Worm (Caenorhabditis elegans): Measurements from ENCODE around the gene blos-4.

- TF ChIP-seq ceh-90 (tag; optimal IDR thresholded peaks at IDR 0.05) (no peak), lin-13 (GFP tag; optimal IDR thresholded peaks at IDR 0.05) (no peak), elt-2 (tag; optimal IDR thresholded peaks at IDR 0.05) (no peak)
These were observed 21.3 kb upstream of the blos-4 start for ce11 chrII:6223755-6224154.
